Worm (Caenorhabditis elegans): ENCODE data around the gene gfl-1.

Gene gfl-1

ce11 chrIV:11524241-11524692 is 3.2 kb downstream of the gfl-1 start, which contains the start of gene mep-1:
Gene mep-1 (plus strand): TSS chrIV:11524642.
- 0 out of 2 replicates have a peak, but pooled peaks have one; percentile 23 for TF ChIP-seq ceh-100 (GFP tag; IDR thresholded peaks at IDR 0.05)
- peak; percentile 44 for TF ChIP-seq lin-54 (GFP tag; optimal IDR thresholded peaks at IDR 0.05)
- TF ChIP-seq ZK185.1 (tag; optimal IDR thresholded peaks at IDR 0.05; ENCODE audit: poor library complexity, severe bottlenecking): no peak
- TF ChIP-seq C17E4.6 (GFP tag; IDR thresholded peaks at IDR 0.05): no peak
- no peak for TF ChIP-seq T26A5.8 (tag; optimal IDR thresholded peaks at IDR 0.05)
- no peak for TF ChIP-seq F22D6.2 (tag; optimal IDR thresholded peaks at IDR 0.05)
- peak; percentile 98 for TF ChIP-seq zfh-2 (GFP tag; conservative IDR thresholded peaks at IDR 0.05)
- TF ChIP-seq tbp1 (GFP tag; optimal IDR thresholded peaks at IDR 0.05): no peak
- no peak for TF ChIP-seq Y95B8A.8 (GFP tag; IDR thresholded peaks at IDR 0.05)
- TF ChIP-seq let-526 (GFP tag; IDR thresholded peaks at IDR 0.05): no peak
- no peak for TF ChIP-seq somi-1 (GFP tag; optimal IDR thresholded peaks at IDR 0.05)
- TF ChIP-seq let-607 (tag; optimal IDR thresholded peaks at IDR 0.05): no peak
- TF ChIP-seq ceh-58 (GFP tag; IDR thresholded peaks at IDR 0.05): no peak
- no peak for TF ChIP-seq ztf-22 (GFP tag; optimal IDR thresholded peaks at IDR 0.05)
- TF ChIP-seq fkh-3 (tag; optimal IDR thresholded peaks at IDR 0.05): no peak
- TF ChIP-seq lsl-1 (GFP tag; optimal IDR thresholded peaks at IDR 0.05): no peak
- no peak for TF ChIP-seq hmg-20 (GFP tag; IDR thresholded peaks at IDR 0.05)
- no peak for TF ChIP-seq Y53F4B.3 (GFP tag; IDR thresholded peaks at IDR 0.05)
- no peak for TF ChIP-seq chd-7 (tag; optimal IDR thresholded peaks at IDR 0.05)
- TF ChIP-seq snpc-1.1 (tag; optimal IDR thresholded peaks at IDR 0.05; ENCODE audit: insufficient read depth): no peak
- no peak for TF ChIP-seq snpc-4 (GFP tag; optimal IDR thresholded peaks at IDR 0.05)
- peak in 2 of 4 experiments; percentile 59 to 61 for TF ChIP-seq snpc-4 (tag; optimal IDR thresholded peaks at IDR 0.05)
- no peak for TF ChIP-seq unc-130 (GFP tag; optimal IDR thresholded peaks at IDR 0.05)
- TF ChIP-seq unc-62 (GFP tag; optimal IDR thresholded peaks at IDR 0.05): no peak
- TF ChIP-seq F49E8.2 (tag; optimal IDR thresholded peaks at IDR 0.05; ENCODE audit: insufficient read depth): no peak
- no peak for TF ChIP-seq B0336.3 (GFP tag; IDR thresholded peaks at IDR 0.05)
- TF ChIP-seq mcd-1 (GFP tag; IDR thresholded peaks at IDR 0.05): peak; percentile 63
- peak; percentile 35 for TF ChIP-seq F33H1.4 (GFP tag; IDR thresholded peaks at IDR 0.05)
- peak; percentile 76 for TF ChIP-seq ceh-27 (GFP tag; optimal IDR thresholded peaks at IDR 0.05)
- no peak for TF ChIP-seq nhr-120 (GFP tag; IDR thresholded peaks at IDR 0.05)
- no peak for TF ChIP-seq ztf-25 (GFP tag; IDR thresholded peaks at IDR 0.05)
- TF ChIP-seq F55B11.4 (tag; optimal IDR thresholded peaks at IDR 0.05; ENCODE audit: borderline replicate concordance, insufficient read depth): no peak
- peak; percentile 1 for TF ChIP-seq dpl-1 (GFP tag; optimal IDR thresholded peaks at IDR 0.05)
- 0 out of 2 replicates have a peak, but pooled peaks have one; percentile 54 for TF ChIP-seq lir-1 (GFP tag; conservative IDR thresholded peaks at IDR 0.05)
- peak; percentile 50 for TF ChIP-seq zim-3 (tag; optimal IDR thresholded peaks at IDR 0.05)
- no peak for TF ChIP-seq dpff-1 (tag; optimal IDR thresholded peaks at IDR 0.05)
- peak; percentile 30; the same call in 1 of the 2 replicates for TF ChIP-seq cebp-1 (GFP tag; IDR thresholded peaks at IDR 0.05)
- TF ChIP-seq cebp-1 (tag; optimal IDR thresholded peaks at IDR 0.05): peak; percentile 51
- TF ChIP-seq egrh-3 (GFP tag; IDR thresholded peaks at IDR 0.05): peak; percentile 92
- TF ChIP-seq nfya-2 (GFP tag; IDR thresholded peaks at IDR 0.05): no peak
- peak; percentile 50 for TF ChIP-seq K12H6.12 (tag; optimal IDR thresholded peaks at IDR 0.05)
- TF ChIP-seq ets-4 (GFP tag; optimal IDR thresholded peaks at IDR 0.05): no peak
- no peak for TF ChIP-seq lag-1 (GFP tag; IDR thresholded peaks at IDR 0.05)
- peak; percentile 62 for TF ChIP-seq attf-5 (GFP tag; optimal IDR thresholded peaks at IDR 0.05)
- no peak for TF ChIP-seq F57A8.1 (GFP tag; optimal IDR thresholded peaks at IDR 0.05)
- TF ChIP-seq bed-1 (GFP tag; IDR thresholded peaks at IDR 0.05): no peak
- no peak for TF ChIP-seq nhr-179 (tag; optimal IDR thresholded peaks at IDR 0.05)
- TF ChIP-seq sdz-38 (tag; optimal IDR thresholded peaks at IDR 0.05): no peak
- TF ChIP-seq hrde-1 (tag; optimal IDR thresholded peaks at IDR 0.05; ENCODE audit: borderline replicate concordance): peak; percentile 11
